Worm (Caenorhabditis elegans) whole organism, L3 larva: ENCODE measurements around the gene ZK822.1.

ENCODE experiments used
- ZK546.5 ChIP-seq: sonication (generic microtip); optimal IDR thresholded peaks from 2 replicates; lab custom pipeline; 2017; ENCODE audit warnings: missing biosample characterization, missing genetic modification characterization
- aly-2 ChIP-seq: fragments of 150-350 bp; optimal IDR thresholded peaks from 2 replicates; lab custom pipeline; 2014; ENCODE audit warnings: missing biosample characterization, missing genetic modification characterization
- ceh-28 ChIP-seq: fragments of 150-350 bp; optimal IDR thresholded peaks from 2 replicates; lab custom pipeline; 2014; ENCODE audit warnings: missing biosample characterization, missing genetic modification reagents, missing genetic modification characterization
- ceh-9 ChIP-seq: sonication (generic microtip); optimal IDR thresholded peaks from 2 replicates; lab custom pipeline; 2018; ENCODE audit warnings: missing biosample characterization, missing genetic modification characterization
- egl-5 ChIP-seq: fragments of 150-350 bp; optimal IDR thresholded peaks from 2 replicates; lab custom pipeline; 2017; ENCODE audit warnings: missing biosample characterization, missing genetic modification reagents, missing genetic modification characterization, inconsistent platforms
- elt-2 ChIP-seq: sonication (generic microtip); optimal IDR thresholded peaks from 2 replicates; lab custom pipeline; 2016; ENCODE audit warnings: missing genetic modification reagents, mild to moderate bottlenecking, missing genetic modification characterization, missing compliant biosample characterization
- eor-1 ChIP-seq, 2 experiments: fragments of 150-350 bp; optimal IDR thresholded peaks; 2 replicates each; lab custom pipeline; 2014 to 2018; ENCODE audit warnings: missing biosample characterization in 2 of 2, missing genetic modification characterization in 2 of 2
- hmg-11 ChIP-seq: sonication (generic microtip); optimal IDR thresholded peaks from 2 replicates; lab custom pipeline; 2016; ENCODE audit warnings: missing genetic modification characterization, missing compliant biosample characterization
- nfya-1 ChIP-seq: sonication (generic microtip); optimal IDR thresholded peaks from 2 replicates; lab custom pipeline; 2017; ENCODE audit warnings: missing genetic modification characterization, mild to moderate bottlenecking, missing compliant biosample characterization, antibody characterized with exemption, moderate library complexity; ENCODE audit not compliant: insufficient read depth
- nhr-12 ChIP-seq: fragments of 150-350 bp; optimal IDR thresholded peaks from 2 replicates; lab custom pipeline; 2014; ENCODE audit warnings: missing biosample characterization, missing genetic modification characterization
- nhr-25 ChIP-seq: sonication (generic microtip); optimal IDR thresholded peaks from 2 replicates; lab custom pipeline; 2017; ENCODE audit warnings: missing biosample characterization, missing genetic modification characterization
- nhr-43 ChIP-seq: sonication (generic microtip); optimal IDR thresholded peaks from 2 replicates; lab custom pipeline; 2016; ENCODE audit warnings: mild to moderate bottlenecking, missing genetic modification characterization, missing compliant biosample characterization; ENCODE audit not compliant: poor library complexity, severe bottlenecking
- pqm-1 ChIP-seq: fragments of 150-350 bp; optimal IDR thresholded peaks from 2 replicates; lab custom pipeline; 2017; ENCODE audit warnings: missing biosample characterization, missing genetic modification characterization, inconsistent platforms
- skn-1 ChIP-seq: fragments of 150-350 bp; optimal IDR thresholded peaks from 2 replicates; lab custom pipeline; 2014; ENCODE audit warnings: missing biosample characterization, missing genetic modification characterization
- snpc-4 ChIP-seq: fragments of 150-350 bp; optimal IDR thresholded peaks from 2 replicates; lab custom pipeline; 2014; ENCODE audit warnings: missing biosample characterization, missing genetic modification characterization
- unc-62 ChIP-seq: fragments of 150-350 bp; sonication (generic microtip); optimal IDR thresholded peaks from 4 replicates; lab custom pipeline; 2014; ENCODE audit warnings: missing biosample characterization, missing genetic modification reagents, missing genetic modification characterization
- ztf-11 ChIP-seq: fragments of 150-350 bp; optimal IDR thresholded peaks from 2 replicates; lab custom pipeline; 2014; ENCODE audit warnings: missing biosample characterization, missing genetic modification characterization
- ztf-4 ChIP-seq: fragments of 150-350 bp; optimal IDR thresholded peaks from 2 replicates; lab custom pipeline; 2014; ENCODE audit warnings: missing biosample characterization, missing genetic modification characterization

ZK822.1 gene

ce11 chrIV:11868452-11868851 is 53.5 kb downstream of the ZK822.1 start:
- no peak for TF ChIP-seq ztf-11 (tag; lab: Kevin White, UChicago)
- TF ChIP-seq ZK546.5, result no peak
- no peak for TF ChIP-seq nhr-25
- no peak for TF ChIP-seq ceh-9 (tag; lab: Kevin White, UChicago)
- no peak for TF ChIP-seq hmg-11 (tag; lab: Kevin White, UChicago)
- TF ChIP-seq aly-2 (tag; lab: Kevin White, UChicago), result no peak
- TF ChIP-seq eor-1 (tag; optimal IDR thresholded peaks at IDR 0.05; lab: Kevin White, UChicago), result no peak
- no peak for TF ChIP-seq unc-62 (GFP tag; lab: Kevin White, UChicago)
- TF ChIP-seq nhr-43 (tag; lab: Kevin White, UChicago), result no peak
- TF ChIP-seq snpc-4 (tag; lab: Kevin White, UChicago), result no peak
- TF ChIP-seq nhr-12, result no peak
- no peak for TF ChIP-seq pqm-1
- TF ChIP-seq skn-1 (tag; lab: Kevin White, UChicago), result no peak
- TF ChIP-seq nfya-1, result no peak
- TF ChIP-seq ztf-4 (tag; lab: Kevin White, UChicago), result no peak
- TF ChIP-seq elt-2 (tag; lab: Kevin White, UChicago), result no peak
- TF ChIP-seq egl-5, result no peak
- TF ChIP-seq ceh-28 (tag; lab: Kevin White, UChicago), result no peak
- TF ChIP-seq, all 47 proteins: peak for 0
